Worm (Caenorhabditis elegans) whole organism, L4 larva: Measurements from ENCODE around the gene F15H10.5.
A peak's percentile ranks its signal among the peaks of the same experiment; 100 is the strongest.

Source experiments
- Y48G9A.11 ChIP-seq: fragments of 200-800 bp; sonication (Bioruptor generic); IDR thresholded peaks from 2 replicates; pipeline ENCODE4 v1.3.6; 2022; ENCODE audit warnings: missing genetic modification reagents, missing genetic modification characterization, missing compliant biosample characterization
- Y75B8A.6 ChIP-seq: fragments of 200-800 bp; sonication (Bioruptor generic); IDR thresholded peaks from 2 replicates; pipeline ENCODE4 v1.3.6; 2022; ENCODE audit warnings: missing genetic modification reagents, missing genetic modification characterization, missing compliant biosample characterization
- ZK337.2 ChIP-seq: fragments of 200-800 bp; sonication (Bioruptor generic); IDR thresholded peaks from 2 replicates; pipeline ENCODE4 v1.3.6; 2022; ENCODE audit warnings: missing genetic modification reagents, missing genetic modification characterization, missing compliant biosample characterization
- aly-2 ChIP-seq: sonication (generic microtip); optimal IDR thresholded peaks from 2 replicates; lab custom pipeline; 2018; ENCODE audit warnings: missing biosample characterization, missing genetic modification characterization
- ceh-44 ChIP-seq: fragments of 200-800 bp; sonication (Bioruptor generic); IDR thresholded peaks from 2 replicates; pipeline ENCODE4 v1.3.6; 2022; ENCODE audit warnings: missing genetic modification reagents, missing genetic modification characterization, missing compliant biosample characterization
- ceh-82 ChIP-seq: sonication (generic microtip); optimal IDR thresholded peaks from 2 replicates; lab custom pipeline; 2017; ENCODE audit warnings: missing biosample characterization, missing genetic modification characterization
- ctbp-1 ChIP-seq: fragments of 200-800 bp; sonication (Bioruptor generic); IDR thresholded peaks from 2 replicates; pipeline ENCODE4 v1.3.6; 2022; ENCODE audit warnings: missing genetic modification reagents, missing genetic modification characterization, missing compliant biosample characterization
- daf-12 ChIP-seq: fragments of 150-350 bp; optimal IDR thresholded peaks from 2 replicates; lab custom pipeline; 2014; ENCODE audit warnings: missing biosample characterization, missing genetic modification reagents, missing genetic modification characterization
- duxl-1 ChIP-seq: sonication (generic microtip); optimal IDR thresholded peaks from 2 replicates; lab custom pipeline; 2016; ENCODE audit warnings: mild to moderate bottlenecking, missing genetic modification characterization, moderate library complexity, missing compliant biosample characterization; ENCODE audit not compliant: poor library complexity
- egl-27 ChIP-seq: sonication (generic microtip); optimal IDR thresholded peaks from 3 replicates; lab custom pipeline; 2017; ENCODE audit warnings: missing biosample characterization, missing genetic modification reagents, missing genetic modification characterization
- gei-8 ChIP-seq: fragments of 200-800 bp; sonication (Bioruptor generic); optimal IDR thresholded peaks from 2 replicates; lab custom pipeline; 2018; ENCODE audit warnings: mild to moderate bottlenecking, missing genetic modification characterization, missing compliant biosample characterization
- hlh-30 ChIP-seq: sonication (generic microtip); optimal IDR thresholded peaks from 2 replicates; lab custom pipeline; 2017; ENCODE audit warnings: antibody characterized with exemption, mild to moderate bottlenecking, missing genetic modification characterization, missing compliant biosample characterization; ENCODE audit not compliant: insufficient read depth
- hmg-1.1 ChIP-seq: fragments of 200-800 bp; sonication (Bioruptor generic); IDR thresholded peaks from 2 replicates; pipeline ENCODE4 v1.3.6; 2022; ENCODE audit warnings: missing genetic modification reagents, missing genetic modification characterization, missing compliant biosample characterization
- lin-1 ChIP-seq: fragments of 200-800 bp; sonication (Bioruptor generic); IDR thresholded peaks from 2 replicates; pipeline ENCODE4 v1.3.6; 2022; ENCODE audit warnings: missing genetic modification reagents, missing genetic modification characterization, missing compliant biosample characterization
- madf-5 ChIP-seq, 2 experiments: fragments of 200-800 bp; sonication (Bioruptor generic); IDR thresholded peaks; 2 replicates each; pipeline ENCODE4 v1.3.6; 2022; ENCODE audit warnings: missing compliant biosample characterization in 2 of 2, missing genetic modification characterization in 2 of 2
- mdl-1 ChIP-seq, 2 experiments: fragments of 150-350 bp in 1 of 2; sonication (generic microtip) in 1 of 2; optimal IDR thresholded peaks; 2 replicates each; lab custom pipeline; 2014 to 2017; ENCODE audit warnings: missing biosample characterization in 2 of 2, missing genetic modification characterization in 2 of 2
- mxl-3 ChIP-seq: fragments of 200-800 bp; sonication (Bioruptor generic); optimal IDR thresholded peaks from 2 replicates; lab custom pipeline; 2018; ENCODE audit warnings: mild to moderate bottlenecking, missing genetic modification characterization, missing compliant biosample characterization
- nhr-10 ChIP-seq: fragments of 150-350 bp; optimal IDR thresholded peaks from 2 replicates; lab custom pipeline; 2014; ENCODE audit warnings: missing biosample characterization, missing genetic modification characterization
- nhr-111 ChIP-seq: fragments of 200-800 bp; sonication (Bioruptor generic); optimal IDR thresholded peaks from 2 replicates; lab custom pipeline; 2018; ENCODE audit warnings: mild to moderate bottlenecking, missing genetic modification characterization, missing compliant biosample characterization
- nhr-237 ChIP-seq: sonication (generic microtip); optimal IDR thresholded peaks from 2 replicates; lab custom pipeline; 2017; ENCODE audit warnings: missing biosample characterization, missing genetic modification characterization
- nhr-25 ChIP-seq: sonication (generic microtip); optimal IDR thresholded peaks from 2 replicates; lab custom pipeline; 2017; ENCODE audit warnings: missing genetic modification characterization, mild to moderate bottlenecking, missing compliant biosample characterization, antibody characterized with exemption, moderate library complexity, borderline replicate concordance; ENCODE audit not compliant: insufficient read depth
- nhr-28 ChIP-seq: fragments of 150-350 bp; optimal IDR thresholded peaks from 2 replicates; lab custom pipeline; 2014; ENCODE audit warnings: missing biosample characterization, missing genetic modification characterization
- nhr-42 ChIP-seq: fragments of 200-800 bp; sonication (Bioruptor generic); IDR thresholded peaks from 2 replicates; pipeline ENCODE4 v1.3.6; 2022; ENCODE audit warnings: missing genetic modification characterization, missing compliant biosample characterization
- nhr-77 ChIP-seq: fragments of 150-350 bp; optimal IDR thresholded peaks from 2 replicates; lab custom pipeline; 2014; ENCODE audit warnings: missing biosample characterization, missing genetic modification characterization
- rbr-2 ChIP-seq: sonication (generic microtip); optimal IDR thresholded peaks from 2 replicates; lab custom pipeline; 2016; ENCODE audit warnings: missing genotype, missing genetic modification characterization, missing compliant biosample characterization
- set-16 ChIP-seq: fragments of 200-800 bp; sonication (Bioruptor generic); IDR thresholded peaks from 2 replicates; pipeline ENCODE4 v1.3.6; 2022; ENCODE audit warnings: missing genetic modification reagents, missing genetic modification characterization, missing compliant biosample characterization
- spr-1 ChIP-seq: sonication (generic microtip); optimal IDR thresholded peaks from 2 replicates; lab custom pipeline; 2016; ENCODE audit warnings: mild to moderate bottlenecking, missing genetic modification characterization, missing compliant biosample characterization
- unc-39 ChIP-seq: sonication (generic microtip); optimal IDR thresholded peaks from 2 replicates; lab custom pipeline; 2017; ENCODE audit warnings: missing biosample characterization, missing genetic modification characterization
- unc-62 ChIP-seq, 3 experiments: fragments of 150-350 bp in 1 of 3; sonication (generic microtip); optimal IDR thresholded peaks in 2 of 3; peaks in 1 of 3; 1 replicate in 1 of 3; 2 replicates in 2 of 3; lab custom pipeline; 2014 to 2017; ENCODE audit warnings: missing biosample characterization in 3 of 3, missing genetic modification characterization in 3 of 3, missing genetic modification reagents in 3 of 3, missing genotype in 1 of 3
- vab-7 ChIP-seq: fragments of 200-800 bp; sonication (Bioruptor generic); IDR thresholded peaks from 2 replicates; pipeline ENCODE4 v1.3.6; 2022; ENCODE audit warnings: missing genetic modification reagents, missing genetic modification characterization, missing compliant biosample characterization
- zip-11 ChIP-seq: fragments of 200-800 bp; sonication (Bioruptor generic); IDR thresholded peaks from 2 replicates; pipeline ENCODE4 v1.3.6; 2022; ENCODE audit warnings: missing genetic modification characterization, missing compliant biosample characterization
- zip-2 ChIP-seq: fragments of 150-350 bp; optimal IDR thresholded peaks from 2 replicates; lab custom pipeline; 2014; ENCODE audit warnings: missing biosample characterization, missing genetic modification characterization

F15H10.5 gene

DNA sequence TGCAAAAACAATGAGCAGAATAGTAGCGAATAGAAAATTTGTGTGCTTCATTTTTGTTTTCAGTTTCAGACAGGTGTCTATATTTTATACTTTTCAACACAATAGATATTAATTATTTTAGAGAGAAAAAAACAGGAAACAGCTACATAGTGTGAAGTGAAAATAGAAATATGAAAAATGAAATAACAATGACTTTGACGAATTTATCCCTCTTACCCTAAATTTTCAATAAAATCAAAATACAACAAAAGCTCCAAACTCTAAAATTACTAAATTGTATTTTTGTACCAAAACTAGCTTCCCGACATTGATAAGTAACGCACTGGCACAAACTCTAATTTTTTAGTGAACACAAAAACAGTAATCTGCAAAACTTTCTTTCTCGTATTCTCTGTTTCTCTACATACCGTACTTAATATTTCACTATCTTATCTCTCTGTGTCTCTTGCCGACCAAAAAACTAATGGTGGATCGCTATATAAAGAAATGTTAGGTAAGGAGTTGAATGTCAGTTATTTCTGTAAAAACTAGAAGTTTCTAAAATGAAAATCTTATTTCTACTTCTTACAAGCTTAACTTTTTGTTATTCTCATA, 23.6 kb downstream of the F15H10.5 start, which contains the start of the genes col-151 and ugt-1 (continued):
- TF ChIP-seq nhr-10 (tag; lab: Kevin White, UChicago), result no peak
- no peak for TF ChIP-seq Y75B8A.6 (GFP tag; lab: Robert Waterston, UW)
- TF ChIP-seq ceh-44 (GFP tag; lab: Robert Waterston, UW), result no peak
- TF ChIP-seq aly-2 (tag; lab: Kevin White, UChicago), result no peak
- no peak for TF ChIP-seq nhr-42
- no peak for TF ChIP-seq lin-1 (GFP tag; lab: Robert Waterston, UW)
- no peak for TF ChIP-seq ctbp-1
- TF ChIP-seq mdl-1 (tag; optimal IDR thresholded peaks at IDR 0.05; lab: Kevin White, UChicago), result no peak
- TF ChIP-seq, all 104 proteins: peak for 6

- TF ChIP-seq set-16 (peak; percentile 87; the same call in 1 of the 2 replicates), rbr-2 (no peak)
These were observed 25.2 kb downstream of the F15H10.5 start for ce11 chrV:10393708-10394107.

DNA sequence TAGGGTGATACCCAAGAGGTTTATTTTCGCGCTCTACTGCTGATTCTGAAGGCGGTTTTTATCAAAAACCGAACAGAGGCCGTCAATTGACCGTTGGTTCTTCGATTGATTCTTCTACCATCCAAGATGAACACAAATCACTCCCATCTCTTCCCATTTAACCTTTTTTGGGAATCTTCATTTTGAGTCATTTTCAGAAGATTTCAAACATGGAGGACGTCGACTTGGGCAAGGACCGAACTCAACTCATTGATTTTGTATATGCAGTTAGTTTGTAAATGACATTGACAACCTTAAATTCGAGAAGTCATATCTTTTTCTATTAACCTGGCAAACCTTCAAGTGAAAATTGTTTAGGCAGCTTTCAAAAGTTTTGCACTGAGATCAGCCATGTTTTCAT, 30.5 kb downstream of the F15H10.5 start, which contains the start of gene AC3.5:
Gene AC3.5 (plus strand): TSS at position 210 of the 400 bp plus-strand sequence.
- TF ChIP-seq zip-11, result no peak
- TF ChIP-seq nhr-28 (tag; lab: Kevin White, UChicago), result peak; percentile 88
- TF ChIP-seq mxl-3, result peak; percentile 12
- TF ChIP-seq unc-62 (GFP tag; optimal IDR thresholded peaks at IDR 0.05 in 1 of 2; lab: Kevin White, UChicago), result peak in 1 of 2 experiments; percentile 56
- no peak for TF ChIP-seq unc-62 (tag; optimal IDR thresholded peaks at IDR 0.05; lab: Kevin White, UChicago)

DNA sequence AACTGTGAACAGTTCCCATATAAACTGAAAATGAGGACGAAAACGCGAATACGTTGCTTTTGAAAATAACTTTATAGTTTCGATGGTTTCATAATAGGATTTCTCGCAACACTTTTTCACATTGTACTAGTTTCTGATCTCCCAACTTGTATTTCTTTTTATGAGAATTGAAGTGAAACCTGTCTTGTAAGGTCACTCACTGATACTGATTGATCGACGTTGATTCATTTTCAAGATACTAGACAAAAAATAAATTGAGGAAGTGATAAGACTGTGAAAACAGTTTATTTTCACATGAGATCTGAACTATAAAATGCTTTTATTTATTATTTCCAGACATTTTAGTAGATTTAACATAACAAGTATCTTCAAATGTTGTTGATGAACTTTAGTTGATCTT, 31.4 kb downstream of the F15H10.5 start:
- TF ChIP-seq unc-62 (GFP tag; optimal IDR thresholded peaks at IDR 0.05 in 1 of 2; lab: Kevin White, UChicago) (peak in 1 of 2 experiments; percentile 2), unc-62 (tag; optimal IDR thresholded peaks at IDR 0.05; lab: Kevin White, UChicago) (no peak), nhr-28 (tag; lab: Kevin White, UChicago) (peak; percentile 31), gei-8 (GFP tag; lab: Kevin White, UChicago) (no peak)
- TF ChIP-seq, all 104 proteins: peak for 2

ce11 chrV:10383950-10384349, 34.9 kb downstream of the F15H10.5 start, which contains the start of gene spe-10:
Gene spe-10 (plus strand): TSS chrV:10384250.
- TF ChIP-seq ceh-82 (no peak), duxl-1 (tag; lab: Kevin White, UChicago) (no peak), gei-8 (GFP tag; lab: Kevin White, UChicago) (no peak), madf-5 (GFP tag; IDR thresholded peaks at IDR 0.05; lab: Robert Waterston, UW) (no peak), daf-12 (tag; lab: Kevin White, UChicago) (no peak), egl-27 (tag; lab: Kevin White, UChicago) (no peak), hmg-1.1 (no peak), vab-7 (GFP tag; lab: Robert Waterston, UW) (no peak), nhr-237 (tag; lab: Kevin White, UChicago) (no peak), hlh-30 (tag; lab: Kevin White, UChicago) (no peak), Y48G9A.11 (GFP tag; lab: Robert Waterston, UW) (no peak), zip-2 (tag; lab: Kevin White, UChicago) (no peak), nhr-111 (GFP tag; lab: Kevin White, UChicago) (no peak), unc-39 (no peak), nhr-77 (tag; lab: Kevin White, UChicago) (no peak), nhr-10 (tag; lab: Kevin White, UChicago) (no peak), nhr-25 (no peak)

ce11 chrV:10382142-10382541, 36.7 kb downstream of the F15H10.5 start, which contains the start of gene pqn-2:
Gene pqn-2 (plus strand): TSS chrV:10382442.
- TF ChIP-seq spr-1 (tag; lab: Kevin White, UChicago) (no peak), unc-39 (no peak), ZK337.2 (GFP tag; lab: Robert Waterston, UW) (no peak), ctbp-1 (no peak)
